Worm (Caenorhabditis elegans) whole organism, L1 larva: ENCODE data around the gene C11H1.7.

Experiments used
- Y116A8C.19 ChIP-seq: sonication (generic microtip); optimal IDR thresholded peaks from 2 replicates; lab custom pipeline; 2016; ENCODE audit warnings: missing compliant biosample characterization, missing genetic modification characterization, borderline replicate concordance
- alr-1 ChIP-seq: fragments of 200-800 bp; sonication (Bioruptor generic); optimal IDR thresholded peaks from 2 replicates; lab custom pipeline; 2018; ENCODE audit warnings: borderline replicate concordance, mild to moderate bottlenecking, missing genetic modification characterization, missing compliant biosample characterization
- ceh-90 ChIP-seq: sonication (generic microtip); optimal IDR thresholded peaks from 2 replicates; lab custom pipeline; 2016; ENCODE audit warnings: missing genetic modification characterization, missing compliant biosample characterization
- efl-1 ChIP-seq, 4 experiments: fragments of 150-350 bp; optimal IDR thresholded peaks in 3 of 4; peaks in 1 of 4; 1 replicate in 1 of 4; 2 replicates in 3 of 4; lab custom pipeline; 2014; ENCODE audit warnings: missing biosample characterization in 2 of 4, missing genetic modification characterization in 2 of 4, missing genetic modification reagents in 2 of 4
- egl-13 ChIP-seq: sonication (generic microtip); optimal IDR thresholded peaks from 2 replicates; lab custom pipeline; 2016; ENCODE audit warnings: missing genotype, missing genetic modification reagents, missing genetic modification characterization, missing compliant biosample characterization
- egl-27 ChIP-seq, 2 experiments: fragments of 150-350 bp in 1 of 2; sonication (generic microtip); optimal IDR thresholded peaks; 3 replicates each; lab custom pipeline; 2017 to 2018; ENCODE audit warnings: missing biosample characterization in 2 of 2, missing genetic modification characterization in 2 of 2, missing genetic modification reagents in 2 of 2
- fkh-10 ChIP-seq: sonication (generic microtip); optimal IDR thresholded peaks from 2 replicates; lab custom pipeline; 2017; ENCODE audit warnings: missing biosample characterization, missing genetic modification reagents, missing genetic modification characterization
- fkh-4 ChIP-seq: sonication (generic microtip); optimal IDR thresholded peaks from 2 replicates; lab custom pipeline; 2016; ENCODE audit warnings: missing compliant biosample characterization, missing genetic modification characterization, borderline replicate concordance
- fos-1 ChIP-seq: fragments of 150-350 bp; optimal IDR thresholded peaks from 2 replicates; lab custom pipeline; 2014; ENCODE audit warnings: missing biosample characterization, missing genetic modification characterization
- grh-1 ChIP-seq: fragments of 200-800 bp; sonication (Bioruptor generic); IDR thresholded peaks from 2 replicates; pipeline ENCODE4 v1.3.6; 2022; ENCODE audit warnings: missing genetic modification reagents, missing genetic modification characterization, missing compliant biosample characterization
- hpl-2 ChIP-seq: fragments of 150-350 bp; optimal IDR thresholded peaks from 2 replicates; lab custom pipeline; 2014; ENCODE audit warnings: missing biosample characterization, missing genetic modification reagents, missing genetic modification characterization
- isw-1 ChIP-seq: fragments of 200-800 bp; sonication (Bioruptor generic); IDR thresholded peaks from 2 replicates; pipeline ENCODE4 v1.3.6; 2022; ENCODE audit warnings: missing genetic modification characterization, missing compliant biosample characterization
- lin-13 ChIP-seq: fragments of 150-350 bp; optimal IDR thresholded peaks from 2 replicates; lab custom pipeline; 2014; ENCODE audit warnings: missing biosample characterization, missing genetic modification reagents, missing genetic modification characterization
- lir-3 ChIP-seq: sonication (generic microtip); optimal IDR thresholded peaks from 2 replicates; lab custom pipeline; 2016; ENCODE audit warnings: mild to moderate bottlenecking, missing genetic modification characterization, moderate library complexity, missing compliant biosample characterization; ENCODE audit not compliant: poor library complexity
- nhr-76 ChIP-seq: sonication (generic microtip); optimal IDR thresholded peaks from 2 replicates; lab custom pipeline; 2017; ENCODE audit warnings: missing biosample characterization, missing genetic modification characterization
- rnt-1 ChIP-seq: sonication (generic microtip); optimal IDR thresholded peaks from 2 replicates; lab custom pipeline; 2016; ENCODE audit warnings: mild to moderate bottlenecking, missing genetic modification characterization, moderate library complexity, missing compliant biosample characterization
- skn-1 ChIP-seq: fragments of 150-350 bp; optimal IDR thresholded peaks from 2 replicates; lab custom pipeline; 2014; ENCODE audit warnings: missing biosample characterization, missing genetic modification characterization
- swsn-7 ChIP-seq: sonication (generic microtip); optimal IDR thresholded peaks from 2 replicates; lab custom pipeline; 2016; ENCODE audit warnings: missing genetic modification characterization, missing compliant biosample characterization
- tlp-1 ChIP-seq: fragments of 150-350 bp; optimal IDR thresholded peaks from 2 replicates; lab custom pipeline; 2014; ENCODE audit warnings: missing biosample characterization, missing genetic modification characterization
- unc-86 ChIP-seq: sonication (generic microtip); optimal IDR thresholded peaks from 2 replicates; lab custom pipeline; 2016; ENCODE audit warnings: missing genetic modification characterization, missing compliant biosample characterization
- vab-15 ChIP-seq: sonication (generic microtip); optimal IDR thresholded peaks from 2 replicates; lab custom pipeline; 2017; ENCODE audit warnings: missing genotype, mild to moderate bottlenecking, missing genetic modification characterization, missing compliant biosample characterization
- xbp-1 ChIP-seq: sonication (generic microtip); optimal IDR thresholded peaks from 2 replicates; lab custom pipeline; 2016; ENCODE audit warnings: missing genetic modification characterization, missing compliant biosample characterization
- ztf-11 ChIP-seq, 2 experiments: sonication (generic microtip); optimal IDR thresholded peaks; 2 replicates each; lab custom pipeline; 2016 to 2017; ENCODE audit warnings: missing genetic modification characterization in 2 of 2, missing biosample characterization in 1 of 2, missing compliant biosample characterization in 1 of 2

Gene C11H1.7

ce11 chrX:14370314-14370713 lies 43.1 kb downstream of the C11H1.7 start, which contains the start of gene irk-3:
TSS of gene irk-3 (minus strand) at chrX:14370414.
- no peak for TF ChIP-seq efl-1 (optimal IDR thresholded peaks at IDR 0.05; lab: Kevin White, UChicago)
- TF ChIP-seq efl-1 (GFP tag; optimal IDR thresholded peaks at IDR 0.05 in 1 of 2; lab: Kevin White, UChicago), result no peak
- TF ChIP-seq lir-3, result no peak
- no peak for TF ChIP-seq hpl-2 (GFP tag; lab: Kevin White, UChicago)
- no peak for TF ChIP-seq skn-1 (tag; lab: Kevin White, UChicago)
- TF ChIP-seq fkh-4 (tag; lab: Kevin White, UChicago), result no peak

ce11 chrX:14377169-14377568 lies 50.0 kb downstream of the C11H1.7 start, which contains the start of gene Y60A9A.1:
TSS of gene Y60A9A.1 (minus strand) at chrX:14377269.
- TF ChIP-seq fkh-10 (GFP tag; lab: Kevin White, UChicago) (no peak), vab-15 (tag; lab: Kevin White, UChicago) (no peak), grh-1 (GFP tag; lab: Robert Waterston, UW) (no peak), rnt-1 (tag; lab: Kevin White, UChicago) (no peak), egl-13 (no peak), tlp-1 (no peak), isw-1 (GFP tag; lab: Robert Waterston, UW) (no peak), egl-27 (tag; optimal IDR thresholded peaks at IDR 0.05; lab: Kevin White, UChicago) (no peak), unc-86 (tag; lab: Kevin White, UChicago) (no peak), ztf-11 (tag; optimal IDR thresholded peaks at IDR 0.05; lab: Kevin White, UChicago) (no peak), alr-1 (no peak), swsn-7 (tag; lab: Kevin White, UChicago) (no peak), Y116A8C.19 (tag; lab: Kevin White, UChicago) (no peak), nhr-76 (tag; lab: Kevin White, UChicago) (no peak), ceh-90 (tag; lab: Kevin White, UChicago) (no peak), fos-1 (tag; lab: Kevin White, UChicago) (no peak), lin-13 (no peak), xbp-1 (no peak)
